Fruit fly (Drosophila melanogaster) Kc167 (cell line): Measurements from ENCODE around the gene Atg4a.

Source experiments
- Sin3A ChIP-seq: fragments of >200 bp; optimal IDR thresholded peaks from 2 replicates; lab custom pipeline; 2018; ENCODE audit warnings: missing external identifiers
- h ChIP-seq: fragments of >200 bp; optimal IDR thresholded peaks from 3 replicates; lab custom pipeline; 2018; ENCODE audit warnings: missing external identifiers
- insv ChIP-seq: fragments of >200 bp; optimal IDR thresholded peaks from 3 replicates; lab custom pipeline; 2018; ENCODE audit warnings: missing external identifiers
- psq ChIP-seq: fragments of >200 bp; optimal IDR thresholded peaks from 2 replicates; lab custom pipeline; 2017; ENCODE audit warnings: missing external identifiers
- ttk ChIP-seq: sonication (Bioruptor generic); optimal IDR thresholded peaks from 2 replicates; lab custom pipeline; 2017; ENCODE audit warnings: missing external identifiers

DNA sequence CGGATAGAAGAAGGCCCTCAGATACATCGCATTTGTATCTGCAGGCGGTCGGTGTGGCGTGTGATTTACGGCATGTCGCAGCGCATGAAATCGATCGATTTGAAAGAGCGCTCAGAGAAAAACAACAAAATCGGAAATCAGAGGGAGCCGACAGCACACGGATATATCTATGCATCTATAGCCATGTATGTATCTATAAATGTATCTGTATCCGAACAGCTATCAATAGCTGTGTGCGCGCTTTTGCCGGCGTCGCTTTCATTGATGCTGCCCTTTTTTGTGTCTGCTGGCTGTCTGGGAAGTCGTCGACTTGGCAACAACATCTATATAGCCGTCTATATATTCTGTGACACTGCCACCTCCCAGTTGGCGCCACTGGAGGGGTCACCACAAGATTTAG, 16.2 kb upstream of the Atg4a start:
- no peak for TF ChIP-seq insv
- TF ChIP-seq h: no peak
- no peak for TF ChIP-seq psq (lab: Kevin White, UChicago)
- no peak for TF ChIP-seq ttk (lab: Kevin White, UChicago)
- TF ChIP-seq Sin3A (lab: Kevin White, UChicago): no peak
